Fruit fly (Drosophila melanogaster) whole organism, embryonic: Measurements from ENCODE around the gene CG2104.

Experiments
- Blimp-1 ChIP-seq: fragments of 200-800 bp; sonication (Bioruptor generic); optimal IDR thresholded peaks from 3 replicates; lab custom pipeline; 2018; ENCODE audit warnings: missing biosample characterization, missing genetic modification characterization, mild to moderate bottlenecking, moderate library complexity, missing genetic modification reagents
- C15 ChIP-seq: fragments of 200-800 bp; sonication (Bioruptor generic); IDR thresholded peaks from 3 replicates; pipeline ENCODE4 v1.3.6; 2022; ENCODE audit warnings: missing biosample characterization, missing genetic modification characterization
- CG10147 ChIP-seq: fragments of 200-800 bp; sonication (Bioruptor generic); optimal IDR thresholded peaks from 2 replicates; lab custom pipeline; 2019; ENCODE audit warnings: missing biosample characterization, mild to moderate bottlenecking, missing genetic modification characterization, moderate library complexity
- CG11456 ChIP-seq: fragments of 200-800 bp; sonication (Bioruptor generic); IDR thresholded peaks from 3 replicates; pipeline ENCODE4 v1.3.6; 2022; ENCODE audit warnings: missing biosample characterization, missing genetic modification characterization
- CG11504 ChIP-seq: fragments of 200-800 bp; sonication (Bioruptor generic); optimal IDR thresholded peaks from 3 replicates; lab custom pipeline; 2019; ENCODE audit warnings: missing biosample characterization, mild to moderate bottlenecking, missing genetic modification characterization, moderate library complexity
- CG11695 ChIP-seq: fragments of 200-800 bp; sonication (Bioruptor generic); IDR thresholded peaks from 3 replicates; pipeline ENCODE4 v1.3.6; 2022; ENCODE audit warnings: missing biosample characterization, missing genetic modification characterization
- CG13624 ChIP-seq: fragments of 200-800 bp; sonication (Bioruptor generic); optimal IDR thresholded peaks from 2 replicates; lab custom pipeline; 2016; ENCODE audit warnings: missing biosample characterization, missing genetic modification characterization
- CG13894 ChIP-seq: fragments of 200-800 bp; sonication (Bioruptor generic); optimal IDR thresholded peaks from 3 replicates; lab custom pipeline; 2018; ENCODE audit warnings: missing biosample characterization, mild to moderate bottlenecking, missing genetic modification characterization, moderate library complexity
- CG15696 ChIP-seq: fragments of 200-800 bp; sonication (Bioruptor generic); optimal IDR thresholded peaks from 2 replicates; lab custom pipeline; 2019; ENCODE audit warnings: missing biosample characterization, mild to moderate bottlenecking, missing genetic modification characterization, moderate library complexity
- CG1603 ChIP-seq: fragments of 200-800 bp; sonication (Bioruptor generic); optimal IDR thresholded peaks from 2 replicates; lab custom pipeline; 2019; ENCODE audit warnings: missing biosample characterization, mild to moderate bottlenecking, missing genetic modification characterization, moderate library complexity
- CG18476 ChIP-seq: fragments of 200-800 bp; sonication (Bioruptor generic); optimal IDR thresholded peaks from 2 replicates; lab custom pipeline; 2016; ENCODE audit warnings: missing biosample characterization, mild to moderate bottlenecking, missing genetic modification characterization
- CG2678 ChIP-seq: fragments of 200-800 bp; sonication (Bioruptor generic); optimal IDR thresholded peaks from 3 replicates; lab custom pipeline; 2019; ENCODE audit warnings: missing biosample characterization, mild to moderate bottlenecking, missing genetic modification characterization, moderate library complexity
- CG2712 ChIP-seq: fragments of 200-800 bp; optimal IDR thresholded peaks from 3 replicates; lab custom pipeline; 2019; ENCODE audit warnings: missing biosample characterization, mild to moderate bottlenecking, missing genetic modification characterization, moderate library complexity
- CG3726 ChIP-seq: fragments of 200-800 bp; sonication (Bioruptor generic); IDR thresholded peaks from 3 replicates; pipeline ENCODE4, ENCODE4 v1.3.6; 2022; ENCODE audit warnings: missing biosample characterization, missing genetic modification characterization
- CG6175 ChIP-seq: fragments of 200-800 bp; sonication (Bioruptor generic); IDR thresholded peaks from 3 replicates; pipeline ENCODE4 v1.3.6; 2022; ENCODE audit warnings: missing biosample characterization, missing genetic modification characterization
- CG6654 ChIP-seq: fragments of 200-800 bp; sonication (Bioruptor generic); optimal IDR thresholded peaks from 2 replicates; lab custom pipeline; 2017; ENCODE audit warnings: missing biosample characterization, mild to moderate bottlenecking, missing genetic modification characterization
- CG7928 ChIP-seq: fragments of 200-800 bp; sonication (Bioruptor generic); optimal IDR thresholded peaks from 2 replicates; lab custom pipeline; 2017; ENCODE audit warnings: missing biosample characterization, mild to moderate bottlenecking, missing genetic modification characterization
- CG8388 ChIP-seq: fragments of 200-800 bp; sonication (Bioruptor generic); optimal IDR thresholded peaks from 2 replicates; lab custom pipeline; 2019; ENCODE audit warnings: missing biosample characterization, mild to moderate bottlenecking, missing genetic modification characterization, moderate library complexity
- CG8478 ChIP-seq: fragments of >200 bp; optimal IDR thresholded peaks from 2 replicates; lab custom pipeline; 2018
- CG9817 ChIP-seq: fragments of 200-800 bp; sonication (Bioruptor generic); optimal IDR thresholded peaks from 2 replicates; lab custom pipeline; 2018; ENCODE audit warnings: missing biosample characterization, mild to moderate bottlenecking, missing genetic modification characterization, moderate library complexity
- CoRest ChIP-seq: fragments of 200-800 bp; sonication (Bioruptor generic); optimal IDR thresholded peaks from 3 replicates; lab custom pipeline; 2018; ENCODE audit warnings: missing biosample characterization, mild to moderate bottlenecking, missing genetic modification characterization, moderate library complexity
- Eip74EF ChIP-seq, 2 experiments: fragments of 200-800 bp in 1 of 2; fragments of >200 bp in 1 of 2; sonication (Bioruptor generic) in 1 of 2; optimal IDR thresholded peaks; 2 replicates each; lab custom pipeline; 2017 to 2019; ENCODE audit warnings: missing biosample characterization in 2 of 2, missing genetic modification characterization in 2 of 2, mild to moderate bottlenecking in 1 of 2, moderate library complexity in 1 of 2
- Fer3 ChIP-seq: fragments of 200-800 bp; sonication (Bioruptor generic); optimal IDR thresholded peaks from 2 replicates; lab custom pipeline; 2018; ENCODE audit warnings: missing biosample characterization, mild to moderate bottlenecking, missing genetic modification characterization, moderate library complexity
- HHEX ChIP-seq: fragments of 200-800 bp; sonication (Bioruptor generic); optimal IDR thresholded peaks from 3 replicates; lab custom pipeline; 2017; ENCODE audit warnings: missing biosample characterization, mild to moderate bottlenecking, missing genetic modification characterization, missing genetic modification reagents
- HLHmδ ChIP-seq: fragments of 200-800 bp; sonication (Bioruptor generic); optimal IDR thresholded peaks from 2 replicates; lab custom pipeline; 2018; ENCODE audit warnings: missing biosample characterization, mild to moderate bottlenecking, missing genetic modification characterization, moderate library complexity
- Hr39 ChIP-seq: fragments of >200 bp; optimal IDR thresholded peaks from 2 replicates; lab custom pipeline; 2017
- Hr51 ChIP-seq, 2 experiments: fragments of 200-800 bp; sonication (Bioruptor generic); optimal IDR thresholded peaks; 2 replicates in 1 of 2; 3 replicates in 1 of 2; lab custom pipeline; 2016 to 2018; ENCODE audit warnings: missing biosample characterization in 2 of 2, missing genetic modification characterization in 2 of 2, mild to moderate bottlenecking in 1 of 2, moderate library complexity in 1 of 2
- Hsf ChIP-seq: fragments of 200-800 bp; sonication (Bioruptor generic); optimal IDR thresholded peaks from 3 replicates; lab custom pipeline; 2016; ENCODE audit warnings: missing biosample characterization, missing genetic modification characterization
- Mes4 ChIP-seq: fragments of 200-800 bp; sonication (Bioruptor generic); optimal IDR thresholded peaks from 2 replicates; lab custom pipeline; 2016; ENCODE audit warnings: missing biosample characterization, missing genetic modification characterization
- Myb ChIP-seq: fragments of 200-800 bp; sonication (Bioruptor generic); optimal IDR thresholded peaks from 2 replicates; lab custom pipeline; 2016; ENCODE audit warnings: missing biosample characterization, missing genetic modification characterization
- Rfx ChIP-seq: fragments of 200-800 bp; sonication (Bioruptor generic); IDR thresholded peaks from 2 replicates; pipeline ENCODE4 v1.3.6; 2022; ENCODE audit warnings: missing biosample characterization, missing genetic modification characterization
- Sox102F ChIP-seq: fragments of 200-800 bp; sonication (Bioruptor generic); optimal IDR thresholded peaks from 2 replicates; lab custom pipeline; 2018; ENCODE audit warnings: missing biosample characterization, mild to moderate bottlenecking, missing genetic modification characterization, moderate library complexity
- Spps ChIP-seq: fragments of 200-800 bp; sonication (Bioruptor generic); optimal IDR thresholded peaks from 2 replicates; lab custom pipeline; 2018; ENCODE audit warnings: missing biosample characterization, mild to moderate bottlenecking, missing genetic modification characterization
- Trl ChIP-seq, 3 experiments: fragments of >200 bp in 2 of 3; fragments of 200-800 bp in 1 of 3; sonication (Bioruptor generic) in 1 of 3; optimal IDR thresholded peaks; 2 replicates in 1 of 3; 3 replicates in 2 of 3; lab custom pipeline; 2016 to 2017; ENCODE audit warnings: missing biosample characterization in 1 of 3, missing genetic modification characterization in 1 of 3
- Xrp1 ChIP-seq: fragments of 200-800 bp; sonication (Bioruptor generic); IDR thresholded peaks from 2 replicates; pipeline ENCODE4 v1.3.6; 2022; ENCODE audit warnings: missing biosample characterization, missing genetic modification characterization
- cas ChIP-seq: fragments of 200-800 bp; sonication (Bioruptor generic); IDR thresholded peaks from 2 replicates; pipeline ENCODE4 v1.3.6; 2022; ENCODE audit warnings: missing biosample characterization, missing genetic modification characterization
- caup ChIP-seq: fragments of 200-800 bp; sonication (Bioruptor generic); optimal IDR thresholded peaks from 3 replicates; lab custom pipeline; 2017; ENCODE audit warnings: missing biosample characterization, mild to moderate bottlenecking, missing genetic modification characterization, moderate library complexity; ENCODE audit not compliant: severe bottlenecking
- chm ChIP-seq: fragments of 200-800 bp; sonication (Bioruptor generic); IDR thresholded peaks from 2 replicates; pipeline ENCODE4 v1.3.6; 2022; ENCODE audit warnings: missing biosample characterization, missing genetic modification characterization
- ci ChIP-seq: fragments of 200-800 bp; sonication (Bioruptor generic); IDR thresholded peaks from 3 replicates; pipeline ENCODE4 v1.3.6; 2022; ENCODE audit warnings: missing biosample characterization, missing genetic modification characterization
- danr ChIP-seq: fragments of 200-800 bp; sonication (Bioruptor generic); IDR thresholded peaks from 2 replicates; pipeline ENCODE4 v1.3.6; 2022; ENCODE audit warnings: missing biosample characterization, missing genetic modification characterization
- dpn ChIP-seq, 2 experiments: fragments of 200-800 bp; sonication (Bioruptor generic); optimal IDR thresholded peaks; 3 replicates each; lab custom pipeline; 2016; ENCODE audit warnings: missing biosample characterization in 2 of 2, missing genetic modification characterization in 2 of 2
- gcm2 ChIP-seq: fragments of 200-800 bp; sonication (Bioruptor generic); optimal IDR thresholded peaks from 2 replicates; lab custom pipeline; 2016; ENCODE audit warnings: missing biosample characterization, missing genetic modification characterization
- jigr1 ChIP-seq: fragments of 200-800 bp; sonication (Bioruptor generic); IDR thresholded peaks from 3 replicates; pipeline ENCODE4 v1.3.6; 2022; ENCODE audit warnings: missing biosample characterization, missing genetic modification characterization
- lilli ChIP-seq: fragments of 200-800 bp; sonication (Bioruptor generic); optimal IDR thresholded peaks from 3 replicates; lab custom pipeline; 2016; ENCODE audit warnings: missing biosample characterization, missing genetic modification characterization
- luna ChIP-seq: fragments of 200-800 bp; sonication (Bioruptor generic); optimal IDR thresholded peaks from 2 replicates; lab custom pipeline; 2016; ENCODE audit warnings: missing biosample characterization, missing genetic modification characterization
- mam ChIP-seq: fragments of 200-800 bp; sonication (Bioruptor generic); optimal IDR thresholded peaks from 3 replicates; lab custom pipeline; 2016; ENCODE audit warnings: missing biosample characterization, missing genetic modification characterization
- nerfin-2 ChIP-seq: fragments of 200-800 bp; sonication (Bioruptor generic); IDR thresholded peaks from 2 replicates; pipeline ENCODE4 v1.3.6; 2022; ENCODE audit warnings: missing biosample characterization, missing genetic modification characterization; ENCODE audit not compliant: partially characterized antibody
- ranshi ChIP-seq: fragments of 200-800 bp; sonication (Bioruptor generic); IDR thresholded peaks from 2 replicates; pipeline ENCODE4 v1.3.6; 2022; ENCODE audit warnings: missing biosample characterization, missing genetic modification characterization
- twi ChIP-seq: fragments of 200-800 bp; optimal IDR thresholded peaks from 2 replicates; lab custom pipeline; 2019; ENCODE audit warnings: missing biosample characterization, mild to moderate bottlenecking, missing genetic modification characterization, moderate library complexity
- wor ChIP-seq: fragments of 200-800 bp; sonication (Bioruptor generic); IDR thresholded peaks from 2 replicates; pipeline ENCODE4 v1.3.6; 2022; ENCODE audit warnings: missing biosample characterization, missing genetic modification characterization
- zfh2 ChIP-seq: fragments of 200-800 bp; sonication (Bioruptor generic); optimal IDR thresholded peaks from 2 replicates; lab custom pipeline; 2016; ENCODE audit warnings: missing biosample characterization, missing genetic modification characterization

CG2104 gene

dm6 chr3R:5694461-5694860, 1.4 kb upstream of the CG2104 start (continued):
- TF ChIP-seq ci (GFP tag; lab: Robert Waterston, UW), result peak; percentile 58; the same call in 1 of the 3 replicates
- no peak for TF ChIP-seq HLHmδ
- TF ChIP-seq Blimp-1 (GFP tag; lab: Kevin White, UChicago), result peak; percentile 49
- TF ChIP-seq CG2678 (tag; lab: Kevin White, UChicago), result no peak
- no peak for TF ChIP-seq Fer3
- TF ChIP-seq CG8388 (GFP tag; lab: Kevin White, UChicago), result peak; percentile 12
- peak; percentile 52 for TF ChIP-seq CG1603 (tag; lab: Kevin White, UChicago)
- peak; percentile 28 for TF ChIP-seq CG11504
- no peak for TF ChIP-seq Hr39 (lab: Kevin White, UChicago)
- TF ChIP-seq CG3726, result no peak
- 0 out of 2 replicates have a peak, but pooled peaks have one; percentile 28 for TF ChIP-seq Xrp1 (GFP tag; lab: Robert Waterston, UW)
- TF ChIP-seq CG7928 (GFP tag; lab: Kevin White, UChicago), result no peak
- TF ChIP-seq CG10147, result no peak
- TF ChIP-seq CG11695 (GFP tag; lab: Robert Waterston, UW), result no peak
- TF ChIP-seq gcm2, result no peak
- no peak for TF ChIP-seq lilli
- no peak for TF ChIP-seq Rfx
- no peak for TF ChIP-seq dpn (GFP tag; optimal IDR thresholded peaks at IDR 0.05; lab: Kevin White, UChicago)
- TF ChIP-seq CG8478, result no peak
- no peak for TF ChIP-seq zfh2 (GFP tag; lab: Kevin White, UChicago)
- no peak for TF ChIP-seq Spps (tag; lab: Kevin White, UChicago)
- no peak for TF ChIP-seq Mes4 (GFP tag; lab: Kevin White, UChicago)
- TF ChIP-seq Eip74EF (GFP tag; optimal IDR thresholded peaks at IDR 0.05; lab: Kevin White, UChicago), result no peak
- no peak for TF ChIP-seq nerfin-2 (GFP tag; lab: Robert Waterston, UW)
- TF ChIP-seq Hr51 (GFP tag; optimal IDR thresholded peaks at IDR 0.05; lab: Kevin White, UChicago), result peak in 1 of 2 experiments; percentile 9
- no peak for TF ChIP-seq Trl (optimal IDR thresholded peaks at IDR 0.05; lab: Kevin White, UChicago)
- no peak for TF ChIP-seq Trl (GFP tag; optimal IDR thresholded peaks at IDR 0.05; lab: Kevin White, UChicago)
- TF ChIP-seq Myb (GFP tag; lab: Kevin White, UChicago), result no peak
- TF ChIP-seq CG13894 (tag; lab: Kevin White, UChicago), result no peak
- no peak for TF ChIP-seq jigr1 (GFP tag; lab: Robert Waterston, UW)
- no peak for TF ChIP-seq HHEX (GFP tag; lab: Kevin White, UChicago)
- no peak for TF ChIP-seq Hsf (GFP tag; lab: Kevin White, UChicago)
- no peak for TF ChIP-seq CG6175 (GFP tag; lab: Robert Waterston, UW)
- TF ChIP-seq luna (GFP tag; lab: Kevin White, UChicago), result no peak
- no peak for TF ChIP-seq CG18476 (GFP tag; lab: Kevin White, UChicago)
- no peak for TF ChIP-seq mam (GFP tag; lab: Kevin White, UChicago)
- no peak for TF ChIP-seq CG11456 (GFP tag; lab: Robert Waterston, UW)
- TF ChIP-seq Sox102F (GFP tag; lab: Kevin White, UChicago), result peak; percentile 43
- 0 out of 2 replicates have a peak, but pooled peaks have one; percentile 12 for TF ChIP-seq ranshi (GFP tag; lab: Robert Waterston, UW)
- no peak for TF ChIP-seq twi (tag; lab: Kevin White, UChicago)
- no peak for TF ChIP-seq CG6654 (GFP tag; lab: Kevin White, UChicago)
- TF ChIP-seq danr (GFP tag; lab: Robert Waterston, UW), result no peak
- no peak for TF ChIP-seq wor
- TF ChIP-seq CoRest (tag; lab: Kevin White, UChicago), result no peak
- no peak for TF ChIP-seq CG15696 (tag; lab: Kevin White, UChicago)
- TF ChIP-seq cas (GFP tag; lab: Robert Waterston, UW), result no peak
- no peak for TF ChIP-seq caup (GFP tag; lab: Kevin White, UChicago)
- no peak for TF ChIP-seq C15 (GFP tag; lab: Robert Waterston, UW)
- TF ChIP-seq CG2712 (tag; lab: Kevin White, UChicago), result peak; percentile 27
- TF ChIP-seq chm, result no peak
- no peak for TF ChIP-seq CG13624 (GFP tag; lab: Kevin White, UChicago)
- TF ChIP-seq CG9817 (tag; lab: Kevin White, UChicago), result no peak
